Worm (Caenorhabditis elegans) whole organism, young adult: ENCODE measurements around the gene bath-39.

Source experiments
- F49E8.2 ChIP-seq: sonication (generic microtip); optimal IDR thresholded peaks from 3 replicates; lab custom pipeline; 2017; ENCODE audit warnings: missing genetic modification characterization, mild to moderate bottlenecking, missing compliant biosample characterization, antibody characterized with exemption, moderate library complexity; ENCODE audit not compliant: insufficient read depth
- F57C9.4 ChIP-seq: sonication (generic microtip); optimal IDR thresholded peaks from 2 replicates; lab custom pipeline; 2017; ENCODE audit warnings: mild to moderate bottlenecking, missing genetic modification characterization, missing compliant biosample characterization
- Y79H2A.3 ChIP-seq: fragments of 200-800 bp; sonication (Bioruptor generic); conservative IDR thresholded peaks from 2 replicates; pipeline ENCODE4 v1.3.6; 2022; ENCODE audit warnings: missing genetic modification reagents, missing genetic modification characterization, missing compliant biosample characterization
- bed-2 ChIP-seq: fragments of 200-800 bp; sonication (Bioruptor generic); IDR thresholded peaks from 2 replicates; pipeline ENCODE4 v1.3.6; 2022; ENCODE audit warnings: missing genetic modification reagents, missing genetic modification characterization, missing compliant biosample characterization
- cebp-1 ChIP-seq, 2 experiments: fragments of 200-800 bp in 1 of 2; sonication (Bioruptor generic) in 1 of 2; sonication (generic microtip) in 1 of 2; IDR thresholded peaks in 1 of 2; optimal IDR thresholded peaks in 1 of 2; 2 replicates each; pipeline versions ENCODE4 v1.3.6 to Lab custom; 2017 to 2022; ENCODE audit warnings: missing compliant biosample characterization in 2 of 2, missing genetic modification characterization in 2 of 2, mild to moderate bottlenecking in 1 of 2, missing genetic modification reagents in 1 of 2, moderate library complexity in 1 of 2
- lin-40 ChIP-seq: sonication (generic microtip); optimal IDR thresholded peaks from 2 replicates; lab custom pipeline; 2016; ENCODE audit warnings: missing genetic modification characterization, mild to moderate bottlenecking, missing compliant biosample characterization, missing genotype, missing genetic modification reagents
- snpc-3.4 ChIP-seq: sonication (generic microtip); optimal IDR thresholded peaks from 2 replicates; lab custom pipeline; 2017; ENCODE audit warnings: missing genetic modification characterization, mild to moderate bottlenecking, missing compliant biosample characterization, antibody characterized with exemption, moderate library complexity, missing genotype, missing genetic modification reagents
- snpc-4 ChIP-seq, 5 experiments: fragments of 150-350 bp in 1 of 5; sonication (generic microtip) in 4 of 5; optimal IDR thresholded peaks; 2 replicates each; lab custom pipeline; 2014 to 2018; ENCODE audit warnings: missing genetic modification characterization in 5 of 5, missing biosample characterization in 3 of 5, antibody characterized with exemption in 2 of 5, mild to moderate bottlenecking in 2 of 5, missing compliant biosample characterization in 2 of 5, missing genotype in 2 of 5, moderate library complexity in 2 of 5, missing genetic modification reagents in 1 of 5
- somi-1 ChIP-seq: fragments of 200-800 bp; sonication (Bioruptor generic); optimal IDR thresholded peaks from 2 replicates; lab custom pipeline; 2018; ENCODE audit warnings: mild to moderate bottlenecking, missing genetic modification characterization, missing compliant biosample characterization
- unc-130 ChIP-seq: sonication (generic microtip); optimal IDR thresholded peaks from 2 replicates; lab custom pipeline; 2016; ENCODE audit warnings: missing genetic modification reagents, missing genetic modification characterization, missing compliant biosample characterization
- unc-62 ChIP-seq: fragments of 150-350 bp; optimal IDR thresholded peaks from 2 replicates; lab custom pipeline; 2014; ENCODE audit warnings: missing biosample characterization, missing genetic modification reagents, missing genetic modification characterization

DNA sequence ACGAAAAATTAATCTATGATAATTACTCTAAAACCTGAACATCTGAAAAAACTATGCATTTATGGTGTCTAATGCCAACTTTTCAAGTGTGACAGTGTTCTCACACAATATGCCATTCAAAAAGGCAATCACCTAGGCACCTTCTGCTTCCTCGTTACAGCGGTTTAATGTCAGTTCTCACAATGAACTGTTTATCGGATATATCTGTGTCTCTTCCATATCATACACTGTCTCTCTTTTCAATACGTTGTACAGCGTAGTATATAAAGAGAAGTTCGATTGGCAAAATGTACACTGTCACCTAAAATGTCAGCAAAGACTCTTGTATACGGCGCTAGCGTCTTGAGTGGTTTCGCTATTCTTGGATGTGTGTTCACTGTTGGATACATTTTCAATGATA, 17.6 kb upstream of the bath-39 start, which contains the start of gene col-162:
- TF ChIP-seq cebp-1 (GFP tag; IDR thresholded peaks at IDR 0.05; lab: Robert Waterston, UW) (no peak), cebp-1 (tag; optimal IDR thresholded peaks at IDR 0.05; lab: Kevin White, UChicago) (no peak), unc-62 (GFP tag; lab: Kevin White, UChicago) (no peak), F49E8.2 (tag; lab: Kevin White, UChicago) (no peak), snpc-3.4 (no peak), snpc-4 (GFP tag; optimal IDR thresholded peaks at IDR 0.05; lab: Kevin White, UChicago) (no peak), snpc-4 (tag; optimal IDR thresholded peaks at IDR 0.05; lab: Kevin White, UChicago) (no peak), lin-40 (no peak), Y79H2A.3 (GFP tag; lab: Robert Waterston, UW) (no peak), somi-1 (GFP tag; lab: Kevin White, UChicago) (no peak), F57C9.4 (tag; lab: Kevin White, UChicago) (no peak), unc-130 (no peak), bed-2 (GFP tag; lab: Robert Waterston, UW) (no peak)
